Fruit fly (Drosophila melanogaster) whole organism, embryonic: ENCODE measurements around the gene syd.

ENCODE experiments used
- Ada2b ChIP-seq: fragments of 200-800 bp; sonication (Bioruptor generic); IDR thresholded peaks from 2 replicates; pipeline ENCODE4 v1.3.6; 2022; ENCODE audit warnings: missing biosample characterization, missing genetic modification characterization
- Aef1 ChIP-seq: fragments of 200-800 bp; sonication (Bioruptor generic); IDR thresholded peaks from 3 replicates; pipeline ENCODE4 v1.3.6; 2022; ENCODE audit warnings: missing biosample characterization, missing genetic modification characterization
- B-H1 ChIP-seq: fragments of 200-800 bp; sonication (Bioruptor generic); IDR thresholded peaks from 3 replicates; pipeline ENCODE4 v1.3.6; 2022; ENCODE audit warnings: missing biosample characterization, missing genetic modification characterization
- Blimp-1 ChIP-seq: fragments of 200-800 bp; sonication (Bioruptor generic); optimal IDR thresholded peaks from 3 replicates; lab custom pipeline; 2018; ENCODE audit warnings: missing biosample characterization, missing genetic modification characterization, mild to moderate bottlenecking, moderate library complexity, missing genetic modification reagents
- Bteb2 ChIP-seq: fragments of 200-800 bp; sonication (Bioruptor generic); optimal IDR thresholded peaks from 2 replicates; lab custom pipeline; 2016; ENCODE audit warnings: missing biosample characterization, missing genetic modification characterization
- CG10267 ChIP-seq: fragments of 200-800 bp; sonication (Bioruptor generic); optimal IDR thresholded peaks from 2 replicates; lab custom pipeline; 2018; ENCODE audit warnings: missing biosample characterization, mild to moderate bottlenecking, missing genetic modification characterization, moderate library complexity
- CG10431 ChIP-seq: fragments of 200-800 bp; sonication (Bioruptor generic); optimal IDR thresholded peaks from 3 replicates; lab custom pipeline; 2018; ENCODE audit warnings: missing biosample characterization, mild to moderate bottlenecking, missing genetic modification characterization
- CG10654 ChIP-seq: fragments of 200-800 bp; sonication (Bioruptor generic); optimal IDR thresholded peaks from 2 replicates; lab custom pipeline; 2016; ENCODE audit warnings: missing biosample characterization, missing genetic modification characterization
- CG11723 ChIP-seq: fragments of 200-800 bp; sonication (Bioruptor generic); optimal IDR thresholded peaks from 2 replicates; lab custom pipeline; 2017; ENCODE audit warnings: missing biosample characterization, mild to moderate bottlenecking, missing genetic modification characterization
- CG13296 ChIP-seq: fragments of 200-800 bp; sonication (Bioruptor generic); optimal IDR thresholded peaks from 3 replicates; lab custom pipeline; 2018; ENCODE audit warnings: missing biosample characterization, mild to moderate bottlenecking, missing genetic modification characterization
- CG1529 ChIP-seq: fragments of 200-800 bp; sonication (Bioruptor generic); optimal IDR thresholded peaks from 3 replicates; lab custom pipeline; 2018; ENCODE audit warnings: missing biosample characterization, missing genetic modification characterization
- CG16779 ChIP-seq: fragments of 200-800 bp; sonication (Bioruptor generic); IDR thresholded peaks from 2 replicates; pipeline ENCODE4 v1.3.6; 2022; ENCODE audit warnings: missing biosample characterization, missing genetic modification characterization
- CG17328 ChIP-seq: fragments of 200-800 bp; sonication (Bioruptor generic); IDR thresholded peaks from 2 replicates; pipeline ENCODE4 v1.3.6; 2022; ENCODE audit warnings: missing biosample characterization, missing genetic modification characterization
- CG17385 ChIP-seq: fragments of 200-800 bp; sonication (Bioruptor generic); optimal IDR thresholded peaks from 3 replicates; lab custom pipeline; 2018; ENCODE audit warnings: missing biosample characterization, mild to moderate bottlenecking, missing genetic modification characterization
- CG18262 ChIP-seq: fragments of 200-800 bp; optimal IDR thresholded peaks from 3 replicates; lab custom pipeline; 2019; ENCODE audit warnings: missing biosample characterization, mild to moderate bottlenecking, missing genetic modification characterization, moderate library complexity
- CG18599 ChIP-seq: fragments of 200-800 bp; sonication (Bioruptor generic); optimal IDR thresholded peaks from 3 replicates; lab custom pipeline; 2017; ENCODE audit warnings: missing biosample characterization, missing genetic modification characterization, mild to moderate bottlenecking, moderate library complexity, missing genetic modification reagents
- CG2199 ChIP-seq: fragments of 200-800 bp; sonication (Bioruptor generic); IDR thresholded peaks from 3 replicates; pipeline ENCODE4 v1.3.6; 2022; ENCODE audit warnings: missing biosample characterization, missing genetic modification characterization
- CG33213 ChIP-seq: fragments of 200-800 bp; sonication (Bioruptor generic); optimal IDR thresholded peaks from 3 replicates; lab custom pipeline; 2016; ENCODE audit warnings: missing biosample characterization, missing genetic modification characterization
- CG7556 ChIP-seq: fragments of 200-800 bp; sonication (Bioruptor generic); optimal IDR thresholded peaks from 2 replicates; lab custom pipeline; 2017; ENCODE audit warnings: missing biosample characterization, mild to moderate bottlenecking, missing genetic modification characterization
- CG7839 ChIP-seq: fragments of 200-800 bp; sonication (Bioruptor generic); optimal IDR thresholded peaks from 3 replicates; lab custom pipeline; 2018; ENCODE audit warnings: missing biosample characterization, mild to moderate bottlenecking, missing genetic modification characterization, moderate library complexity
- CG8281 ChIP-seq: fragments of 200-800 bp; sonication (Bioruptor generic); optimal IDR thresholded peaks from 2 replicates; lab custom pipeline; 2018; ENCODE audit warnings: missing biosample characterization, mild to moderate bottlenecking, missing genetic modification characterization, moderate library complexity
- CoRest ChIP-seq: fragments of 200-800 bp; sonication (Bioruptor generic); optimal IDR thresholded peaks from 3 replicates; lab custom pipeline; 2018; ENCODE audit warnings: missing biosample characterization, mild to moderate bottlenecking, missing genetic modification characterization, moderate library complexity
- Doc3 ChIP-seq: fragments of 200-800 bp; sonication (Bioruptor generic); IDR thresholded peaks from 3 replicates; pipeline ENCODE4 v1.3.6; 2022; ENCODE audit warnings: missing biosample characterization, missing genetic modification characterization; ENCODE audit not compliant: partially characterized antibody
- Gug ChIP-seq: fragments of 200-800 bp; sonication (Bioruptor generic); IDR thresholded peaks from 4 replicates; pipeline ENCODE4 v1.3.6; 2022; ENCODE audit warnings: missing biosample characterization, missing genetic modification characterization
- Pdp1 ChIP-seq, 2 experiments: fragments of 200-800 bp; sonication (Bioruptor generic); optimal IDR thresholded peaks; 3 replicates each; lab custom pipeline; 2016; ENCODE audit warnings: missing biosample characterization in 2 of 2, missing genetic modification characterization in 2 of 2, mild to moderate bottlenecking in 1 of 2, moderate library complexity in 1 of 2
- Rfx ChIP-seq: fragments of 200-800 bp; sonication (Bioruptor generic); IDR thresholded peaks from 2 replicates; pipeline ENCODE4 v1.3.6; 2022; ENCODE audit warnings: missing biosample characterization, missing genetic modification characterization
- Sox100B ChIP-seq: fragments of 200-800 bp; sonication (Bioruptor generic); optimal IDR thresholded peaks from 3 replicates; lab custom pipeline; 2018; ENCODE audit warnings: missing biosample characterization, mild to moderate bottlenecking, missing genetic modification characterization
- Sox102F ChIP-seq: fragments of 200-800 bp; sonication (Bioruptor generic); optimal IDR thresholded peaks from 2 replicates; lab custom pipeline; 2018; ENCODE audit warnings: missing biosample characterization, mild to moderate bottlenecking, missing genetic modification characterization, moderate library complexity
- chinmo ChIP-seq: fragments of 200-800 bp; sonication (Bioruptor generic); IDR thresholded peaks from 4 replicates; pipeline ENCODE4 v1.3.6; 2022; ENCODE audit warnings: missing biosample characterization, missing genetic modification characterization; ENCODE audit not compliant: partially characterized antibody
- chn ChIP-seq: fragments of 200-800 bp; sonication (Bioruptor generic); optimal IDR thresholded peaks from 2 replicates; lab custom pipeline; 2016; ENCODE audit warnings: missing biosample characterization, missing genetic modification characterization
- dm ChIP-seq: fragments of 200-800 bp; sonication (Bioruptor generic); optimal IDR thresholded peaks from 3 replicates; lab custom pipeline; 2016; ENCODE audit warnings: missing biosample characterization, missing genetic modification characterization
- ftz-f1 ChIP-seq: fragments of 200-800 bp; sonication (Bioruptor generic); optimal IDR thresholded peaks from 2 replicates; lab custom pipeline; 2016; ENCODE audit warnings: missing biosample characterization, missing genetic modification characterization
- gfzf ChIP-seq: fragments of 200-800 bp; sonication (Bioruptor generic); optimal IDR thresholded peaks from 2 replicates; lab custom pipeline; 2016; ENCODE audit warnings: missing biosample characterization, mild to moderate bottlenecking, missing genetic modification characterization, moderate library complexity
- hbn ChIP-seq: fragments of 200-800 bp; sonication (Bioruptor generic); IDR thresholded peaks from 2 replicates; pipeline ENCODE4 v1.3.6; 2022; ENCODE audit warnings: missing biosample characterization, missing genetic modification characterization; ENCODE audit not compliant: partially characterized antibody
- hkb ChIP-seq, 2 experiments: fragments of 200-800 bp in 1 of 2; fragments of >200 bp in 1 of 2; sonication (Bioruptor generic) in 1 of 2; IDR thresholded peaks in 1 of 2; optimal IDR thresholded peaks in 1 of 2; 2 replicates each; pipeline versions ENCODE4 v1.3.6 to Lab custom; 2017 to 2022; ENCODE audit warnings: missing biosample characterization in 1 of 2, missing genetic modification characterization in 1 of 2
- kni ChIP-seq: fragments of 200-800 bp; sonication (Bioruptor generic); optimal IDR thresholded peaks from 3 replicates; lab custom pipeline; 2017; ENCODE audit warnings: mild to moderate bottlenecking, missing biosample characterization, missing genetic modification reagents, missing genetic modification characterization
- lola ChIP-seq, 3 experiments: fragments of >200 bp in 2 of 3; fragments of 200-800 bp in 1 of 3; sonication (Bioruptor generic) in 1 of 3; optimal IDR thresholded peaks; 2 replicates each; lab custom pipeline; 2017 to 2019; ENCODE audit warnings: missing biosample characterization in 3 of 3, missing genetic modification characterization in 3 of 3, mild to moderate bottlenecking in 1 of 3, moderate library complexity in 1 of 3
- nau ChIP-seq: fragments of 200-800 bp; sonication (Bioruptor generic); optimal IDR thresholded peaks from 3 replicates; lab custom pipeline; 2017; ENCODE audit warnings: missing biosample characterization, mild to moderate bottlenecking, missing genetic modification characterization, missing genetic modification reagents
- p53 ChIP-seq: fragments of 200-800 bp; sonication (Bioruptor generic); optimal IDR thresholded peaks from 2 replicates; lab custom pipeline; 2016; ENCODE audit warnings: missing biosample characterization, missing genetic modification characterization
- sens ChIP-seq: fragments of 200-800 bp; sonication (Bioruptor generic); peaks from one replicate; lab custom pipeline; 2016; ENCODE audit warnings: missing biosample characterization, missing genetic modification characterization
- sima ChIP-seq: fragments of 200-800 bp; sonication (Bioruptor generic); optimal IDR thresholded peaks from 2 replicates; lab custom pipeline; 2016; ENCODE audit warnings: missing biosample characterization, missing genetic modification characterization
- trem ChIP-seq: fragments of 200-800 bp; optimal IDR thresholded peaks from 3 replicates; lab custom pipeline; 2019; ENCODE audit warnings: missing biosample characterization, mild to moderate bottlenecking, missing genetic modification characterization, moderate library complexity
- zf30C ChIP-seq: fragments of 200-800 bp; sonication (Bioruptor generic); optimal IDR thresholded peaks from 3 replicates; lab custom pipeline; 2018; ENCODE audit warnings: missing biosample characterization, mild to moderate bottlenecking, missing genetic modification characterization

The syd gene

DNA sequence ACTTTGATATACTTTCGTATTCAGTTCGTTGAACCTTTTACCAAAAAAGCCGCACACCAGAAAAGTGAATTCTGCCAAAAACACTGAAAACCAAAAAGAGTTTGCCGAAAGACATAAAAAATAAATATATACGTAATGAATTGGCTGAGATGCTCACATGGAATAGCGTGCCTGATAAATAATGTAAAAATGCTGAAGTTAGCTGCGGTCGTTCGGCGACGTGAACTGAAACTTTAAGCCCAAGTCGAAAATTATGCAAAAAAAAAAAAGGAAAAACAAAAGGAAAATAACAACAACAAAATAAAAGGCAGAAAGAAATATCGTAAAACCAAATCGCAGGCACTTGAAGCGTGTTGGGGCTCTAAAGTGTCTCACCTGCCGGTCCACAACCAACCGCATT lies 56.3 kb downstream of the syd start (continued):
- TF ChIP-seq chinmo (GFP tag; lab: Robert Waterston, UW) (no peak), Ada2b (GFP tag; lab: Robert Waterston, UW) (no peak)

DNA sequence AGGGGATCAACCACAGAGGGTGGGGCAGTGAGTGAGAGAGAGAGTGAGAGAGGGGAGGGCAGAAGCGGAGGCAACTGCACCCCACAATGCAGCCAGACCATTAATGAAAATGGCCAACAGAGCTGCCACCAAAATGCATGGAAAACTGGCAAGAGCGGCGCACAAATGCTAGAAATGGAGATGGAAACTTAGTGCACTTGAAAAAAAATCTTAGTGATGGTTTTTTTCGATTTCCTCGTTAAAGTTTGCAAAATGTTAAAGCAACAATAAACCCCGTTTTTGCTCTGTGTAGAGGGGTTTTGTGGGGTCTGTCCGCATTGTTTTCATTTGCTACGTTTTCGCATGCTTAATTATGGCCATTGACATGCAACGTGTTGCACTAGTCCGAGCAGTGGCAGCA lies 58.5 kb downstream of the syd start:
- TF ChIP-seq Gug, result no peak

DNA sequence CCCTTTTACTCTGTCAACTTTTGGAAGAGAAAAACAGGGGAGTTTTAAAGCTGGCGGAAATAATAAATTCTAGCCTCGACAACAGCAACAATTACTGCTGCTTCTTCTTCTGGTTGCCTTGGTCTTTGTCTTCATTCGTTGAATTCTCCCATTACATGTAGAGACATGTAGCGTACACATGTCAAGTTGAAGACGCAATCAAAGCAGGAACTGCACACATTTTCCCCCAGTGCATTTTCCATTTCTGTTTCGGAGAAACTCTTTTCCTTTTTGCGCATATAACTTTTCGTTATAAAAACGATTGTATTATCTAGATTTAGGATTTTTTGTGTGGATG lies 59.6 kb downstream of the syd start:
- TF ChIP-seq Bteb2 (GFP tag; lab: Kevin White, UChicago), result no peak
- no peak for TF ChIP-seq dm (GFP tag; lab: Kevin White, UChicago)
- TF ChIP-seq CG17385 (GFP tag; lab: Kevin White, UChicago), result peak; percentile 53
- TF ChIP-seq CG2199 (GFP tag; lab: Robert Waterston, UW), result 0 out of 3 replicates have a peak, but pooled peaks have one; percentile 46
- TF ChIP-seq p53, result peak; percentile 7
- TF ChIP-seq CG18262, result peak; percentile 38
- no peak for TF ChIP-seq CG33213 (GFP tag; lab: Kevin White, UChicago)
- no peak for TF ChIP-seq CG13296 (GFP tag; lab: Kevin White, UChicago)
- no peak for TF ChIP-seq CG1529 (GFP tag; lab: Kevin White, UChicago)
- TF ChIP-seq kni, result peak; percentile 42
- peak; percentile 74 for TF ChIP-seq sens (GFP tag; lab: Kevin White, UChicago)
- peak; percentile 83 for TF ChIP-seq CG10431
- TF ChIP-seq zf30C (GFP tag; lab: Kevin White, UChicago), result peak; percentile 12
- TF ChIP-seq, all 482 proteins: peak for 8

DNA sequence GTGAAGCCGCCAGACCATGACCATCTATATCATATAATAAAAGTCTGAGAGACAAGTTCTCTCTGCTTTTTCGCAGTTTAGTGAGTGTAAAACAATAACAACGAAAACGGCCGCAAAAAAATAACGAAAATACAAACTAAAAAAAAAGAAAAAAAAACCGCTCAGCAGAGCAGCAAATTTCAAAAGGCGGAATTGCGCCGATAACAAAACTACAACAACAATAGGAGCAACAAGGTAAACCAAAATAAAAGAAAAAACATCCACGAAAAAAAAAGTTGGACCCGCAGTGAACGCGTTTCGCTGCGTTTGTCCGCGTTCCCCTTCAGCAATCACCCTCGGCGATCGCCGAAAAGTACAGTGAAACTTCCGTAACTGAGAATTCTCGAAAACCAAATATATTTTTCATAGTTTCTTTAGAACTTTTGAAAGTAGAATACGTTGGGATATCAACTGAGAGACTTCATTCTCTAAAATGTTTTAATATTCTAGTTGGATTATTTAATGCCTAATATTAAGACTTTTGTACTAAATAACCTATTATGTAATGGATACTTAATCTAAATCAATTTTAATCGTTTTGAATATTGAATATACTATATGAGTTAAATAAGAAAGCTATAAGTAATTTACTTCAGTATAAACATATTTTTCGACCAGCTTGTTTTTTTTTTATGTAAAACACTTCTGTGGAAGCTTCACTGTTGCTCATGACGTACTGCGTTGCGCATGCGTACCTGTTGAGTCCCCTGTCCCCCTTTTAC lies 60.1 kb downstream of the syd start:
- TF ChIP-seq CG18599 (GFP tag; lab: Kevin White, UChicago) (peak; percentile 49), Blimp-1 (GFP tag; lab: Kevin White, UChicago) (peak; percentile 50), trem (peak; percentile 11), B-H1 (GFP tag; lab: Robert Waterston, UW) (0 out of 3 replicates have a peak, but pooled peaks have one; percentile 16), CG7556 (peak; percentile 76), CG16779 (no peak), ftz-f1 (GFP tag; lab: Kevin White, UChicago) (no peak), CG17328 (GFP tag; lab: Robert Waterston, UW) (0 out of 2 replicates have a peak, but pooled peaks have one; percentile 37), chn (GFP tag; lab: Kevin White, UChicago) (peak; percentile 29), CG8281 (tag; lab: Kevin White, UChicago) (peak; percentile 11), CoRest (peak; percentile 73), nau (GFP tag; lab: Kevin White, UChicago) (peak; percentile 34), Pdp1 (GFP tag; optimal IDR thresholded peaks at IDR 0.05; lab: Kevin White, UChicago) (peak; percentile 6 to 80), Sox102F (GFP tag; lab: Kevin White, UChicago) (peak; percentile 62), hbn (GFP tag; lab: Robert Waterston, UW) (no peak), CG7839 (peak; percentile 64), Sox100B (GFP tag; lab: Kevin White, UChicago) (peak; percentile 69), Aef1 (GFP tag; lab: Robert Waterston, UW) (no peak), hkb (optimal IDR thresholded peaks at IDR 0.05; lab: Kevin White, UChicago) (no peak), hkb (GFP tag; IDR thresholded peaks at IDR 0.05; lab: Robert Waterston, UW) (peak; percentile 31; the same call in 1 of the 2 replicates), sima (GFP tag; lab: Kevin White, UChicago) (no peak), CG10267 (peak; percentile 64), Rfx (GFP tag; lab: Robert Waterston, UW) (peak; percentile 22; the same call in 1 of the 2 replicates), CG11723 (GFP tag; lab: Kevin White, UChicago) (peak; percentile 35), CG10654 (GFP tag; lab: Kevin White, UChicago) (peak; percentile 1), Doc3 (no peak), gfzf (no peak), lola (GFP tag; optimal IDR thresholded peaks at IDR 0.05; lab: Kevin White, UChicago) (peak in 1 of 3 experiments; percentile 75)
